Fruit fly (Drosophila melanogaster) whole organism, embryonic: ENCODE data around the gene CG32333.

Experiments
- Adf1 ChIP-seq: fragments of 200-800 bp; sonication (Bioruptor generic); IDR thresholded peaks from 2 replicates; pipeline ENCODE4 v1.3.6; 2022; ENCODE audit warnings: missing biosample characterization, missing genetic modification characterization
- CG1024 ChIP-seq: fragments of 200-800 bp; sonication (Bioruptor generic); IDR thresholded peaks from 2 replicates; pipeline ENCODE4 v1.3.6; 2022; ENCODE audit warnings: missing biosample characterization, missing genetic modification characterization
- CG10366 ChIP-seq: fragments of 200-800 bp; sonication (Bioruptor generic); IDR thresholded peaks from 2 replicates; pipeline ENCODE4 v1.3.6; 2022; ENCODE audit warnings: missing biosample characterization, missing genetic modification characterization
- CG11247 ChIP-seq: fragments of 200-800 bp; sonication (Bioruptor generic); IDR thresholded peaks from 2 replicates; pipeline ENCODE4 v1.3.6; 2022; ENCODE audit warnings: missing biosample characterization, missing genetic modification characterization
- CG11456 ChIP-seq: fragments of 200-800 bp; sonication (Bioruptor generic); IDR thresholded peaks from 3 replicates; pipeline ENCODE4 v1.3.6; 2022; ENCODE audit warnings: missing biosample characterization, missing genetic modification characterization
- CG12155 ChIP-seq: fragments of 200-800 bp; sonication (Bioruptor generic); optimal IDR thresholded peaks from 3 replicates; lab custom pipeline; 2016; ENCODE audit warnings: missing biosample characterization, missing genetic modification characterization
- CG12219 ChIP-seq: fragments of 200-800 bp; sonication (Bioruptor generic); optimal IDR thresholded peaks from 3 replicates; lab custom pipeline; 2018; ENCODE audit warnings: missing biosample characterization, mild to moderate bottlenecking, missing genetic modification characterization
- CG15479 ChIP-seq: fragments of 200-800 bp; sonication (Bioruptor generic); optimal IDR thresholded peaks from 3 replicates; lab custom pipeline; 2019; ENCODE audit warnings: missing biosample characterization, mild to moderate bottlenecking, missing genetic modification characterization, moderate library complexity
- CG17612 ChIP-seq: fragments of 200-800 bp; sonication (Bioruptor generic); IDR thresholded peaks from 2 replicates; pipeline ENCODE4 v1.3.6; 2022; ENCODE audit warnings: missing biosample characterization, missing genetic modification characterization
- CG18764 ChIP-seq: fragments of 200-800 bp; sonication (Bioruptor generic); optimal IDR thresholded peaks from 3 replicates; lab custom pipeline; 2016; ENCODE audit warnings: missing biosample characterization, missing genetic modification characterization
- CG31441 ChIP-seq: fragments of 200-800 bp; sonication (Bioruptor generic); IDR thresholded peaks from 2 replicates; pipeline ENCODE4 v1.3.6; 2022; ENCODE audit warnings: missing biosample characterization, missing genetic modification characterization
- CG42726 ChIP-seq: fragments of 200-800 bp; sonication (Bioruptor generic); IDR thresholded peaks from 2 replicates; pipeline ENCODE4 v1.3.6; 2022; ENCODE audit warnings: missing biosample characterization, missing genetic modification characterization; ENCODE audit not compliant: partially characterized antibody
- CG6689 ChIP-seq: fragments of 200-800 bp; sonication (Bioruptor generic); IDR thresholded peaks from 2 replicates; pipeline ENCODE4 v1.3.6; 2022; ENCODE audit warnings: missing biosample characterization, missing genetic modification characterization
- CG6791 ChIP-seq: fragments of 200-800 bp; sonication (Bioruptor generic); IDR thresholded peaks from 3 replicates; pipeline ENCODE4 v1.3.6; 2022; ENCODE audit warnings: missing biosample characterization, missing genetic modification characterization; ENCODE audit not compliant: partially characterized antibody
- CG7271 ChIP-seq: fragments of 200-800 bp; sonication (Bioruptor generic); optimal IDR thresholded peaks from 2 replicates; lab custom pipeline; 2018; ENCODE audit warnings: missing biosample characterization, mild to moderate bottlenecking, missing genetic modification characterization, moderate library complexity
- CG7357 ChIP-seq: fragments of 200-800 bp; sonication (Bioruptor generic); IDR thresholded peaks from 3 replicates; pipeline ENCODE4 v1.3.6; 2022; ENCODE audit warnings: missing biosample characterization, missing genetic modification characterization
- CG8765 ChIP-seq: fragments of 200-800 bp; sonication (Bioruptor generic); IDR thresholded peaks from 2 replicates; pipeline ENCODE4 v1.3.6; 2022; ENCODE audit warnings: missing biosample characterization, missing genetic modification characterization
- CG9817 ChIP-seq: fragments of 200-800 bp; sonication (Bioruptor generic); optimal IDR thresholded peaks from 2 replicates; lab custom pipeline; 2018; ENCODE audit warnings: missing biosample characterization, mild to moderate bottlenecking, missing genetic modification characterization, moderate library complexity
- Ets65A ChIP-seq: fragments of 200-800 bp; sonication (Bioruptor generic); peaks from one replicate; lab custom pipeline; 2016; ENCODE audit warnings: missing biosample characterization, missing genetic modification characterization
- HLH3B ChIP-seq: fragments of 200-800 bp; sonication (Bioruptor generic); IDR thresholded peaks from 2 replicates; pipeline ENCODE4 v1.3.6; 2022; ENCODE audit warnings: missing biosample characterization, missing genetic modification characterization
- Hand ChIP-seq: fragments of 200-800 bp; sonication (Bioruptor generic); optimal IDR thresholded peaks from 2 replicates; lab custom pipeline; 2017; ENCODE audit warnings: mild to moderate bottlenecking, missing biosample characterization, missing genetic modification reagents, missing genetic modification characterization
- Hr39 ChIP-seq: fragments of >200 bp; optimal IDR thresholded peaks from 2 replicates; lab custom pipeline; 2017
- Optix ChIP-seq: fragments of 200-800 bp; sonication (Bioruptor generic); IDR thresholded peaks from 3 replicates; pipeline ENCODE4 v1.3.6; 2022; ENCODE audit warnings: missing biosample characterization, missing genetic modification characterization
- al ChIP-seq: fragments of 200-800 bp; sonication (Bioruptor generic); IDR thresholded peaks from 2 replicates; pipeline ENCODE4 v1.3.6; 2022; ENCODE audit warnings: missing biosample characterization, missing genetic modification characterization
- az2 ChIP-seq: fragments of 200-800 bp; sonication (Bioruptor generic); optimal IDR thresholded peaks from 3 replicates; lab custom pipeline; 2016; ENCODE audit warnings: missing biosample characterization, missing genetic modification characterization
- cad ChIP-seq: fragments of >200 bp; optimal IDR thresholded peaks from 2 replicates; lab custom pipeline; 2017; ENCODE audit warnings: missing biosample characterization, missing genetic modification characterization
- corto ChIP-seq: fragments of 200-800 bp; sonication (Bioruptor generic); optimal IDR thresholded peaks from 2 replicates; lab custom pipeline; 2016; ENCODE audit warnings: missing biosample characterization, mild to moderate bottlenecking, missing genetic modification characterization, moderate library complexity
- da ChIP-seq: fragments of 200-800 bp; sonication (Bioruptor generic); optimal IDR thresholded peaks from 2 replicates; lab custom pipeline; 2016; ENCODE audit warnings: missing biosample characterization, missing genetic modification characterization
- disco-r ChIP-seq: fragments of 200-800 bp; sonication (Bioruptor generic); optimal IDR thresholded peaks from 2 replicates; lab custom pipeline; 2016; ENCODE audit warnings: missing biosample characterization, missing genetic modification characterization
- dmrt11E ChIP-seq: fragments of 200-800 bp; sonication (Bioruptor generic); optimal IDR thresholded peaks from 3 replicates; lab custom pipeline; 2018; ENCODE audit warnings: missing biosample characterization, mild to moderate bottlenecking, missing genetic modification characterization, moderate library complexity
- fd102C ChIP-seq: fragments of 200-800 bp; sonication (Bioruptor generic); optimal IDR thresholded peaks from 2 replicates; lab custom pipeline; 2018; ENCODE audit warnings: missing biosample characterization, mild to moderate bottlenecking, missing genetic modification characterization, moderate library complexity
- fd64A ChIP-seq: fragments of 200-800 bp; sonication (Bioruptor generic); optimal IDR thresholded peaks from 3 replicates; lab custom pipeline; 2018; ENCODE audit warnings: missing biosample characterization, mild to moderate bottlenecking, missing genetic modification characterization
- grau ChIP-seq: fragments of 200-800 bp; optimal IDR thresholded peaks from 3 replicates; lab custom pipeline; 2019; ENCODE audit warnings: missing biosample characterization, mild to moderate bottlenecking, missing genetic modification characterization, moderate library complexity
- grn ChIP-seq: fragments of 200-800 bp; sonication (Bioruptor generic); optimal IDR thresholded peaks from 3 replicates; lab custom pipeline; 2017; ENCODE audit warnings: missing biosample characterization, missing genetic modification characterization
- gsb ChIP-seq: fragments of 200-800 bp; sonication (Bioruptor generic); IDR thresholded peaks from 2 replicates; pipeline ENCODE4 v1.3.6; 2022; ENCODE audit warnings: missing biosample characterization, missing genetic modification characterization
- hth ChIP-seq: fragments of >200 bp; optimal IDR thresholded peaks from 2 replicates; lab custom pipeline; 2017; ENCODE audit warnings: inconsistent platforms
- jigr1 ChIP-seq: fragments of 200-800 bp; sonication (Bioruptor generic); IDR thresholded peaks from 3 replicates; pipeline ENCODE4 v1.3.6; 2022; ENCODE audit warnings: missing biosample characterization, missing genetic modification characterization
- kni ChIP-seq: fragments of 200-800 bp; sonication (Bioruptor generic); optimal IDR thresholded peaks from 3 replicates; lab custom pipeline; 2017; ENCODE audit warnings: mild to moderate bottlenecking, missing biosample characterization, missing genetic modification reagents, missing genetic modification characterization
- lbe ChIP-seq: fragments of 200-800 bp; sonication (Bioruptor generic); optimal IDR thresholded peaks from 2 replicates; lab custom pipeline; 2016; ENCODE audit warnings: missing biosample characterization, mild to moderate bottlenecking, missing genetic modification characterization
- nerfin-2 ChIP-seq: fragments of 200-800 bp; sonication (Bioruptor generic); IDR thresholded peaks from 2 replicates; pipeline ENCODE4 v1.3.6; 2022; ENCODE audit warnings: missing biosample characterization, missing genetic modification characterization; ENCODE audit not compliant: partially characterized antibody
- nom ChIP-seq: fragments of 200-800 bp; sonication (Bioruptor generic); optimal IDR thresholded peaks from 2 replicates; lab custom pipeline; 2017; ENCODE audit warnings: missing biosample characterization, missing genetic modification characterization, mild to moderate bottlenecking, moderate library complexity, missing genetic modification reagents
- psq ChIP-seq: fragments of 200-800 bp; sonication (Bioruptor generic); optimal IDR thresholded peaks from 2 replicates; lab custom pipeline; 2017; ENCODE audit warnings: missing biosample characterization, missing genetic modification characterization
- rib ChIP-seq: fragments of 200-800 bp; sonication (Bioruptor generic); IDR thresholded peaks from 2 replicates; pipeline ENCODE4 v1.3.6; 2022; ENCODE audit warnings: missing biosample characterization, missing genetic modification characterization
- salm ChIP-seq: fragments of 200-800 bp; sonication (Bioruptor generic); optimal IDR thresholded peaks from 2 replicates; lab custom pipeline; 2018; ENCODE audit warnings: missing biosample characterization, mild to moderate bottlenecking, missing genetic modification characterization
- sens ChIP-seq: fragments of 200-800 bp; sonication (Bioruptor generic); peaks from one replicate; lab custom pipeline; 2016; ENCODE audit warnings: missing biosample characterization, missing genetic modification characterization
- sim ChIP-seq: fragments of 200-800 bp; sonication (Bioruptor generic); IDR thresholded peaks from 2 replicates; pipeline ENCODE4 v1.3.6; 2022; ENCODE audit warnings: missing biosample characterization, missing genetic modification characterization
- slbo ChIP-seq: fragments of 200-800 bp; sonication (Bioruptor generic); IDR thresholded peaks from 2 replicates; pipeline ENCODE4 v1.3.6; 2022; ENCODE audit warnings: missing biosample characterization, missing genetic modification characterization
- stwl ChIP-seq: fragments of 200-800 bp; sonication (Bioruptor generic); optimal IDR thresholded peaks from 3 replicates; lab custom pipeline; 2018; ENCODE audit warnings: missing biosample characterization, mild to moderate bottlenecking, missing genetic modification characterization, moderate library complexity
- tap ChIP-seq: fragments of 200-800 bp; optimal IDR thresholded peaks from 3 replicates; lab custom pipeline; 2019; ENCODE audit warnings: missing biosample characterization, mild to moderate bottlenecking, missing genetic modification characterization, moderate library complexity

Gene CG32333

dm6 chr3L:1320931-1321556, 45.3 kb downstream of the CG32333 start:
- TF ChIP-seq CG31441 (GFP tag; lab: Robert Waterston, UW) = 0 out of 2 replicates have a peak, but pooled peaks have one; percentile 4
- TF ChIP-seq Optix = no peak
- peak; percentile 1 for TF ChIP-seq corto (GFP tag; lab: Kevin White, UChicago)
- no peak for TF ChIP-seq fd64A (GFP tag; lab: Kevin White, UChicago)
- TF ChIP-seq salm (tag; lab: Kevin White, UChicago) = no peak
- no peak for TF ChIP-seq al (GFP tag; lab: Robert Waterston, UW)
- TF ChIP-seq sens (GFP tag; lab: Kevin White, UChicago) = peak; percentile 11
- no peak for TF ChIP-seq CG12155 (GFP tag; lab: Kevin White, UChicago)
- 0 out of 2 replicates have a peak, but pooled peaks have one; percentile 49 for TF ChIP-seq rib
- TF ChIP-seq slbo (GFP tag; lab: Robert Waterston, UW) = no peak
- no peak for TF ChIP-seq tap (tag; lab: Kevin White, UChicago)
- no peak for TF ChIP-seq jigr1
- peak; percentile 36 for TF ChIP-seq nom
- no peak for TF ChIP-seq hth
- no peak for TF ChIP-seq Adf1 (GFP tag; lab: Robert Waterston, UW)
- no peak for TF ChIP-seq stwl
- TF ChIP-seq sim = no peak
- no peak for TF ChIP-seq CG18764 (GFP tag; lab: Kevin White, UChicago)
- peak; percentile 58 for TF ChIP-seq lbe (GFP tag; lab: Kevin White, UChicago)
- TF ChIP-seq CG12219 = no peak
- 0 out of 2 replicates have a peak, but pooled peaks have one; percentile 0 for TF ChIP-seq HLH3B

- TF ChIP-seq CG6689 (GFP tag; lab: Robert Waterston, UW) (0 out of 2 replicates have a peak, but pooled peaks have one; percentile 21), Hr39 (lab: Kevin White, UChicago) (peak; percentile 65), gsb (GFP tag; lab: Robert Waterston, UW) (no peak)
- TF ChIP-seq, all 482 proteins: peak for 2
These were observed 46.4 kb downstream of the CG32333 start for dm6 chr3L:1322159-1322558.

- no peak for TF ChIP-seq CG17612 (GFP tag; lab: Robert Waterston, UW)
- TF ChIP-seq nerfin-2 = no peak
- TF ChIP-seq grn = peak; percentile 1
- TF ChIP-seq CG8765 (GFP tag; lab: Robert Waterston, UW) = no peak
- TF ChIP-seq az2 (GFP tag; lab: Kevin White, UChicago) = no peak
- peak; percentile 19 for TF ChIP-seq Ets65A
- no peak for TF ChIP-seq dmrt11E
- TF ChIP-seq cad (GFP tag; lab: Kevin White, UChicago) = no peak
- TF ChIP-seq CG42726 (GFP tag; lab: Robert Waterston, UW) = no peak
- TF ChIP-seq CG7357 (GFP tag; lab: Robert Waterston, UW) = no peak
- TF ChIP-seq grau (tag; lab: Kevin White, UChicago) = no peak
- no peak for TF ChIP-seq rib
- no peak for TF ChIP-seq CG10366 (GFP tag; lab: Robert Waterston, UW)
These were observed 47.0 kb downstream of the CG32333 start, which contains the start of gene CG9184 for dm6 chr3L:1322706-1323105. CG9184 (minus strand) TSS chr3L:1322806.

dm6 chr3L:1323136-1323535, 47.4 kb downstream of the CG32333 start:
- TF ChIP-seq disco-r (GFP tag; lab: Kevin White, UChicago) (no peak), da (GFP tag; lab: Kevin White, UChicago) (no peak), CG31441 (GFP tag; lab: Robert Waterston, UW) (peak; percentile 71), CG11456 (0 out of 3 replicates have a peak, but pooled peaks have one; percentile 50), CG11247 (GFP tag; lab: Robert Waterston, UW) (no peak), CG9817 (tag; lab: Kevin White, UChicago) (peak; percentile 18), fd102C (GFP tag; lab: Kevin White, UChicago) (no peak), CG7271 (peak; percentile 18), CG6791 (GFP tag; lab: Robert Waterston, UW) (no peak), CG15479 (GFP tag; lab: Kevin White, UChicago) (no peak), CG1024 (GFP tag; lab: Robert Waterston, UW) (0 out of 2 replicates have a peak, but pooled peaks have one; percentile 12), psq (no peak), kni (GFP tag; lab: Kevin White, UChicago) (peak; percentile 86), Hand (peak; percentile 21)
